Worm (Caenorhabditis elegans) whole organism, early embryonic: Measurements from ENCODE around the gene gop-1.
"Not testable (repeated sequence)": the region's sequence is repeated elsewhere in the genome, so short reads cannot be mapped to it uniquely, and the experiment has no call there.

Source experiments
- aly-1 ChIP-seq: sonication (generic microtip); optimal IDR thresholded peaks from 2 replicates; lab custom pipeline; 2016; ENCODE audit warnings: missing genetic modification characterization, missing compliant biosample characterization
- ama-1 ChIP-seq: fragments of 150-350 bp; optimal IDR thresholded peaks from 2 replicates; lab custom pipeline; 2014
- ceh-13 ChIP-seq: fragments of 200-800 bp; sonication (Bioruptor generic); optimal IDR thresholded peaks from 2 replicates; lab custom pipeline; 2018; ENCODE audit warnings: mild to moderate bottlenecking, missing genetic modification characterization, missing compliant biosample characterization
- hmbx-1 ChIP-seq: sonication (generic microtip); optimal IDR thresholded peaks from 2 replicates; lab custom pipeline; 2016; ENCODE audit warnings: mild to moderate bottlenecking, missing genetic modification characterization, missing compliant biosample characterization
- hnd-1 ChIP-seq: sonication (generic microtip); optimal IDR thresholded peaks from 2 replicates; lab custom pipeline; 2016; ENCODE audit warnings: missing genetic modification characterization, missing compliant biosample characterization
- pes-1 ChIP-seq: fragments of 200-800 bp; sonication (Bioruptor generic); IDR thresholded peaks from 2 replicates; pipeline ENCODE4 v1.3.6; 2022; ENCODE audit warnings: missing genetic modification reagents, missing genetic modification characterization, missing compliant biosample characterization
- scrt-1 ChIP-seq: fragments of 200-800 bp; sonication (Bioruptor generic); IDR thresholded peaks from 2 replicates; pipeline ENCODE4 v1.3.6; 2022; ENCODE audit warnings: missing genetic modification characterization, missing compliant biosample characterization
- tbx-11 ChIP-seq: fragments of 200-800 bp; sonication (Bioruptor generic); IDR thresholded peaks from 2 replicates; pipeline ENCODE4 v1.3.6; 2022; ENCODE audit warnings: missing genetic modification characterization, missing compliant biosample characterization
- tbx-37 ChIP-seq: fragments of 200-800 bp; sonication (Bioruptor generic); conservative IDR thresholded peaks from 2 replicates; pipeline ENCODE4 v1.3.6; 2022; ENCODE audit warnings: missing genetic modification reagents, missing genetic modification characterization, missing compliant biosample characterization
- tra-4 ChIP-seq: sonication (generic microtip); optimal IDR thresholded peaks from 2 replicates; lab custom pipeline; 2017; ENCODE audit warnings: missing genetic modification characterization, missing compliant biosample characterization

ce11 chrIII:5211137-5211648 is 43.0 kb upstream of the gop-1 start:
- TF ChIP-seq tra-4 (tag; lab: Kevin White, UChicago); ama-1 (lab: Kevin White, UChicago); tbx-11 (GFP tag; lab: Robert Waterston, UW): not testable (repeated sequence)
- peak; percentile 16 for TF ChIP-seq hmbx-1
- peak; percentile 90 for TF ChIP-seq aly-1
- peak; percentile 40 for TF ChIP-seq tbx-37 (GFP tag; lab: Robert Waterston, UW)
- peak; percentile 26 for TF ChIP-seq hnd-1
- peak; percentile 84 for TF ChIP-seq pes-1 (GFP tag; lab: Robert Waterston, UW)
- TF ChIP-seq scrt-1 (GFP tag; lab: Robert Waterston, UW) = peak; percentile 75
- TF ChIP-seq ceh-13 (GFP tag; lab: Kevin White, UChicago) = peak; percentile 47
